Fruit fly (Drosophila melanogaster) whole organism, embryonic: ENCODE measurements around the gene janA.

ENCODE experiments used
- Antp ChIP-seq: fragments of 200-800 bp; sonication (Bioruptor generic); optimal IDR thresholded peaks from 3 replicates; lab custom pipeline; 2016; ENCODE audit warnings: missing biosample characterization, missing genetic modification characterization
- Awh ChIP-seq: fragments of 200-800 bp; sonication (Bioruptor generic); IDR thresholded peaks from 2 replicates; pipeline ENCODE4, ENCODE4 v1.3.6; 2022; ENCODE audit warnings: missing biosample characterization, missing genetic modification characterization
- C15 ChIP-seq: fragments of 200-800 bp; sonication (Bioruptor generic); IDR thresholded peaks from 3 replicates; pipeline ENCODE4 v1.3.6; 2022; ENCODE audit warnings: missing biosample characterization, missing genetic modification characterization
- CG10209 ChIP-seq: fragments of 200-800 bp; sonication (Bioruptor generic); optimal IDR thresholded peaks from 3 replicates; lab custom pipeline; 2017; ENCODE audit warnings: missing biosample characterization, mild to moderate bottlenecking, missing genetic modification characterization, missing genetic modification reagents
- CG10431 ChIP-seq: fragments of 200-800 bp; sonication (Bioruptor generic); optimal IDR thresholded peaks from 3 replicates; lab custom pipeline; 2018; ENCODE audit warnings: missing biosample characterization, mild to moderate bottlenecking, missing genetic modification characterization
- CG10959 ChIP-seq: fragments of 200-800 bp; sonication (Bioruptor generic); IDR thresholded peaks from 2 replicates; pipeline ENCODE4 v1.3.6; 2022; ENCODE audit warnings: missing biosample characterization, missing genetic modification characterization
- CG11723 ChIP-seq: fragments of 200-800 bp; sonication (Bioruptor generic); optimal IDR thresholded peaks from 2 replicates; lab custom pipeline; 2017; ENCODE audit warnings: missing biosample characterization, mild to moderate bottlenecking, missing genetic modification characterization
- CG12236 ChIP-seq: fragments of 200-800 bp; sonication (Bioruptor generic); optimal IDR thresholded peaks from 2 replicates; lab custom pipeline; 2016; ENCODE audit warnings: missing biosample characterization, missing genetic modification characterization
- CG12391 ChIP-seq: fragments of 200-800 bp; sonication (Bioruptor generic); optimal IDR thresholded peaks from 3 replicates; lab custom pipeline; 2018; ENCODE audit warnings: missing biosample characterization, mild to moderate bottlenecking, missing genetic modification characterization, moderate library complexity
- CG18262 ChIP-seq: fragments of 200-800 bp; optimal IDR thresholded peaks from 3 replicates; lab custom pipeline; 2019; ENCODE audit warnings: missing biosample characterization, mild to moderate bottlenecking, missing genetic modification characterization, moderate library complexity
- CG32532 ChIP-seq: fragments of 200-800 bp; sonication (Bioruptor generic); IDR thresholded peaks from 2 replicates; pipeline ENCODE4 v1.3.6; 2022; ENCODE audit warnings: missing biosample characterization, missing genetic modification characterization
- CG3726 ChIP-seq: fragments of 200-800 bp; sonication (Bioruptor generic); IDR thresholded peaks from 3 replicates; pipeline ENCODE4, ENCODE4 v1.3.6; 2022; ENCODE audit warnings: missing biosample characterization, missing genetic modification characterization
- CG4854 ChIP-seq: fragments of 200-800 bp; sonication (Bioruptor generic); optimal IDR thresholded peaks from 2 replicates; lab custom pipeline; 2016; ENCODE audit warnings: missing biosample characterization, missing genetic modification characterization, inconsistent platforms
- CG6791 ChIP-seq: fragments of 200-800 bp; sonication (Bioruptor generic); IDR thresholded peaks from 3 replicates; pipeline ENCODE4 v1.3.6; 2022; ENCODE audit warnings: missing biosample characterization, missing genetic modification characterization; ENCODE audit not compliant: partially characterized antibody
- CG9876 ChIP-seq: fragments of 200-800 bp; sonication (Bioruptor generic); optimal IDR thresholded peaks from 2 replicates; lab custom pipeline; 2016; ENCODE audit warnings: missing biosample characterization, missing genetic modification characterization
- Camta ChIP-seq: fragments of 200-800 bp; sonication (Bioruptor generic); optimal IDR thresholded peaks from 2 replicates; lab custom pipeline; 2016; ENCODE audit warnings: missing biosample characterization, missing genetic modification characterization
- CkIIα-i1 ChIP-seq: fragments of 200-800 bp; sonication (Bioruptor generic); IDR thresholded peaks from 2 replicates; pipeline ENCODE4 v1.3.6; 2022; ENCODE audit warnings: missing biosample characterization, missing genetic modification characterization
- D ChIP-seq, 2 experiments: fragments of 200-800 bp in 1 of 2; fragments of >200 bp in 1 of 2; sonication (Bioruptor generic) in 1 of 2; optimal IDR thresholded peaks; 2 replicates in 1 of 2; 3 replicates in 1 of 2; lab custom pipeline; 2017; ENCODE audit warnings: mild to moderate bottlenecking in 1 of 2, missing biosample characterization in 1 of 2, missing genetic modification characterization in 1 of 2, missing genetic modification reagents in 1 of 2
- E2f2 ChIP-seq: fragments of 200-800 bp; sonication (Bioruptor generic); IDR thresholded peaks from 2 replicates; pipeline ENCODE4 v1.3.6; 2022; ENCODE audit warnings: missing biosample characterization, missing genetic modification characterization
- Ets65A ChIP-seq: fragments of 200-800 bp; sonication (Bioruptor generic); peaks from one replicate; lab custom pipeline; 2016; ENCODE audit warnings: missing biosample characterization, missing genetic modification characterization
- Gug ChIP-seq: fragments of 200-800 bp; sonication (Bioruptor generic); IDR thresholded peaks from 4 replicates; pipeline ENCODE4 v1.3.6; 2022; ENCODE audit warnings: missing biosample characterization, missing genetic modification characterization
- HLH3B ChIP-seq: fragments of 200-800 bp; sonication (Bioruptor generic); IDR thresholded peaks from 2 replicates; pipeline ENCODE4 v1.3.6; 2022; ENCODE audit warnings: missing biosample characterization, missing genetic modification characterization
- Hand ChIP-seq: fragments of 200-800 bp; sonication (Bioruptor generic); optimal IDR thresholded peaks from 2 replicates; lab custom pipeline; 2017; ENCODE audit warnings: mild to moderate bottlenecking, missing biosample characterization, missing genetic modification reagents, missing genetic modification characterization
- Hey ChIP-seq: fragments of 200-800 bp; sonication (Bioruptor generic); optimal IDR thresholded peaks from 3 replicates; lab custom pipeline; 2018; ENCODE audit warnings: missing biosample characterization, mild to moderate bottlenecking, missing genetic modification characterization
- Med ChIP-seq: fragments of 200-800 bp; sonication (Bioruptor generic); peaks from one replicate; lab custom pipeline; 2016; ENCODE audit warnings: missing biosample characterization, missing genetic modification characterization, mild to moderate bottlenecking, inconsistent platforms, moderate library complexity
- Neu2 ChIP-seq: fragments of 200-800 bp; sonication (Bioruptor generic); optimal IDR thresholded peaks from 3 replicates; lab custom pipeline; 2016; ENCODE audit warnings: missing biosample characterization, missing genetic modification characterization, borderline replicate concordance
- PHDP ChIP-seq: fragments of 200-800 bp; sonication (Bioruptor generic); optimal IDR thresholded peaks from 3 replicates; lab custom pipeline; 2018; ENCODE audit warnings: missing biosample characterization, mild to moderate bottlenecking, missing genetic modification characterization, moderate library complexity
- Rx ChIP-seq: fragments of 200-800 bp; sonication (Bioruptor generic); IDR thresholded peaks from 2 replicates; pipeline ENCODE4 v1.3.6; 2022; ENCODE audit warnings: missing biosample characterization, missing genetic modification characterization
- Tbp ChIP-seq: fragments of >200 bp; optimal IDR thresholded peaks from 2 replicates; lab custom pipeline; 2018; ENCODE audit warnings: missing biosample characterization, missing genetic modification characterization
- ap ChIP-seq: fragments of 200-800 bp; sonication (Bioruptor generic); IDR thresholded peaks from 2 replicates; pipeline ENCODE4 v1.3.6; 2022; ENCODE audit warnings: missing biosample characterization, missing genetic modification characterization
- chinmo ChIP-seq: fragments of 200-800 bp; sonication (Bioruptor generic); IDR thresholded peaks from 4 replicates; pipeline ENCODE4 v1.3.6; 2022; ENCODE audit warnings: missing biosample characterization, missing genetic modification characterization; ENCODE audit not compliant: partially characterized antibody
- dysf ChIP-seq: fragments of 200-800 bp; sonication (Bioruptor generic); IDR thresholded peaks from 3 replicates; pipeline ENCODE4 v1.3.6; 2022; ENCODE audit warnings: missing biosample characterization, missing genetic modification characterization
- eve ChIP-seq, 2 experiments: fragments of >200 bp; optimal IDR thresholded peaks; 2 replicates each; lab custom pipeline; 2017; ENCODE audit warnings: missing biosample characterization in 2 of 2, missing genetic modification characterization in 2 of 2
- fru ChIP-seq: fragments of >200 bp; optimal IDR thresholded peaks from 2 replicates; lab custom pipeline; 2017
- grn ChIP-seq: fragments of 200-800 bp; sonication (Bioruptor generic); optimal IDR thresholded peaks from 3 replicates; lab custom pipeline; 2017; ENCODE audit warnings: missing biosample characterization, missing genetic modification characterization
- hkb ChIP-seq, 2 experiments: fragments of 200-800 bp in 1 of 2; fragments of >200 bp in 1 of 2; sonication (Bioruptor generic) in 1 of 2; IDR thresholded peaks in 1 of 2; optimal IDR thresholded peaks in 1 of 2; 2 replicates each; pipeline versions ENCODE4 v1.3.6 to Lab custom; 2017 to 2022; ENCODE audit warnings: missing biosample characterization in 1 of 2, missing genetic modification characterization in 1 of 2
- ken ChIP-seq: fragments of 200-800 bp; sonication (Bioruptor generic); IDR thresholded peaks from 3 replicates; pipeline ENCODE4 v1.3.6; 2022; ENCODE audit warnings: missing biosample characterization, missing genetic modification characterization
- lab ChIP-seq: fragments of 200-800 bp; sonication (Bioruptor generic); optimal IDR thresholded peaks from 3 replicates; lab custom pipeline; 2017; ENCODE audit warnings: missing biosample characterization, missing genetic modification characterization, mild to moderate bottlenecking, moderate library complexity, missing genetic modification reagents
- lov ChIP-seq, 2 experiments: fragments of 200-800 bp in 1 of 2; fragments of >200 bp in 1 of 2; sonication (Bioruptor generic) in 1 of 2; IDR thresholded peaks in 1 of 2; optimal IDR thresholded peaks in 1 of 2; 2 replicates in 1 of 2; 3 replicates in 1 of 2; pipeline versions ENCODE4 v1.3.6 to Lab custom; 2017 to 2022; ENCODE audit warnings: missing biosample characterization in 1 of 2, missing genetic modification characterization in 1 of 2
- maf-S ChIP-seq: fragments of 200-800 bp; sonication (Bioruptor generic); optimal IDR thresholded peaks from 2 replicates; lab custom pipeline; 2016; ENCODE audit warnings: missing biosample characterization, missing genetic modification characterization
- nom ChIP-seq: fragments of 200-800 bp; sonication (Bioruptor generic); optimal IDR thresholded peaks from 2 replicates; lab custom pipeline; 2017; ENCODE audit warnings: missing biosample characterization, missing genetic modification characterization, mild to moderate bottlenecking, moderate library complexity, missing genetic modification reagents
- pb ChIP-seq: fragments of 200-800 bp; sonication (Bioruptor generic); optimal IDR thresholded peaks from 3 replicates; lab custom pipeline; 2016; ENCODE audit warnings: missing biosample characterization, missing genetic modification characterization
- pho ChIP-seq: fragments of 200-800 bp; sonication (Bioruptor generic); optimal IDR thresholded peaks from 2 replicates; lab custom pipeline; 2016; ENCODE audit warnings: missing biosample characterization, missing genetic modification characterization
- phol ChIP-seq: fragments of 200-800 bp; sonication (Bioruptor generic); optimal IDR thresholded peaks from 3 replicates; lab custom pipeline; 2018; ENCODE audit warnings: missing biosample characterization, mild to moderate bottlenecking, missing genetic modification characterization, moderate library complexity
- row ChIP-seq: fragments of 200-800 bp; sonication (Bioruptor generic); IDR thresholded peaks from 3 replicates; pipeline ENCODE4 v1.3.6; 2022; ENCODE audit warnings: missing biosample characterization, missing genetic modification characterization
- scrt ChIP-seq: fragments of 200-800 bp; sonication (Bioruptor generic); optimal IDR thresholded peaks from 2 replicates; lab custom pipeline; 2018; ENCODE audit warnings: missing biosample characterization, mild to moderate bottlenecking, missing genetic modification characterization, moderate library complexity
- slbo ChIP-seq: fragments of 200-800 bp; sonication (Bioruptor generic); IDR thresholded peaks from 2 replicates; pipeline ENCODE4 v1.3.6; 2022; ENCODE audit warnings: missing biosample characterization, missing genetic modification characterization
- sob ChIP-seq: fragments of 200-800 bp; sonication (Bioruptor generic); IDR thresholded peaks from 2 replicates; pipeline ENCODE4 v1.3.6; 2022; ENCODE audit warnings: missing biosample characterization, missing genetic modification characterization
- sqz ChIP-seq: fragments of 200-800 bp; sonication (Bioruptor generic); optimal IDR thresholded peaks from 3 replicates; lab custom pipeline; 2018; ENCODE audit warnings: missing biosample characterization, mild to moderate bottlenecking, missing genetic modification characterization
- yki ChIP-seq: fragments of >200 bp; optimal IDR thresholded peaks from 3 replicates; lab custom pipeline; 2018

The janA gene

dm6 chr3R:30022452-30023028 lies 16.8 kb downstream of the janA start, which contains the start of the genes RpS28a and Axn (continued):
- TF ChIP-seq lov (optimal IDR thresholded peaks at IDR 0.05; lab: Kevin White, UChicago) (no peak), lov (GFP tag; IDR thresholded peaks at IDR 0.05; lab: Robert Waterston, UW) (no peak), CG4854 (GFP tag; lab: Kevin White, UChicago) (no peak), dysf (GFP tag; lab: Robert Waterston, UW) (peak; percentile 37; the same call in 1 of the 3 replicates), sqz (no peak), maf-S (GFP tag; lab: Kevin White, UChicago) (peak; percentile 26), HLH3B (GFP tag; lab: Robert Waterston, UW) (no peak), Med (GFP tag; lab: Kevin White, UChicago) (peak; percentile 90), nom (GFP tag; lab: Kevin White, UChicago) (no peak), Hey (tag; lab: Kevin White, UChicago) (no peak), CG12236 (GFP tag; lab: Kevin White, UChicago) (no peak), hkb (optimal IDR thresholded peaks at IDR 0.05; lab: Kevin White, UChicago) (peak; percentile 62), hkb (GFP tag; IDR thresholded peaks at IDR 0.05; lab: Robert Waterston, UW) (no peak), CG10209 (GFP tag; lab: Kevin White, UChicago) (no peak), Neu2 (GFP tag; lab: Kevin White, UChicago) (no peak), Awh (GFP tag; lab: Robert Waterston, UW) (no peak), grn (GFP tag; lab: Kevin White, UChicago) (no peak), CG11723 (GFP tag; lab: Kevin White, UChicago) (no peak), yki (lab: Kevin White, UChicago) (no peak), Rx (GFP tag; lab: Robert Waterston, UW) (no peak), pho (GFP tag; lab: Kevin White, UChicago) (no peak), scrt (GFP tag; lab: Kevin White, UChicago) (no peak), Antp (GFP tag; lab: Kevin White, UChicago) (no peak), CG10431 (GFP tag; lab: Kevin White, UChicago) (peak; percentile 6), CG32532 (GFP tag; lab: Robert Waterston, UW) (peak; percentile 59), row (peak; percentile 26; the same call in 2 of the 3 replicates), lab (GFP tag; lab: Kevin White, UChicago) (no peak), Ets65A (peak; percentile 51), phol (tag; lab: Kevin White, UChicago) (peak; percentile 37), D (optimal IDR thresholded peaks at IDR 0.05; lab: Kevin White, UChicago) (peak; percentile 81), D (GFP tag; optimal IDR thresholded peaks at IDR 0.05; lab: Kevin White, UChicago) (no peak), E2f2 (GFP tag; lab: Robert Waterston, UW) (peak; percentile 63), CkIIα-i1 (no peak), sob (GFP tag; lab: Robert Waterston, UW) (no peak; the same call in 1 of the 2 replicates), ken (GFP tag; lab: Robert Waterston, UW) (0 out of 3 replicates have a peak, but pooled peaks have one; percentile 41), slbo (GFP tag; lab: Robert Waterston, UW) (peak; percentile 52), C15 (GFP tag; lab: Robert Waterston, UW) (no peak), CG18262 (tag; lab: Kevin White, UChicago) (no peak), Gug (no peak), fru (lab: Kevin White, UChicago) (no peak), pb (GFP tag; lab: Kevin White, UChicago) (no peak), PHDP (tag; lab: Kevin White, UChicago) (no peak), CG10959 (GFP tag; lab: Robert Waterston, UW) (no peak), chinmo (GFP tag; lab: Robert Waterston, UW) (no peak), eve (GFP tag; optimal IDR thresholded peaks at IDR 0.05; lab: Kevin White, UChicago) (no peak), ap (GFP tag; lab: Robert Waterston, UW) (no peak), Hand (GFP tag; lab: Kevin White, UChicago) (no peak), CG12391 (no peak), Camta (no peak), CG3726 (GFP tag; lab: Robert Waterston, UW) (no peak), Tbp (GFP tag; lab: Kevin White, UChicago) (no peak), CG9876 (no peak), CG6791 (GFP tag; lab: Robert Waterston, UW) (peak; percentile 4; the same call in 1 of the 3 replicates)
